Fruit fly (Drosophila melanogaster): ENCODE data around the gene Cyp6d5.

Gene Cyp6d5

DNA sequence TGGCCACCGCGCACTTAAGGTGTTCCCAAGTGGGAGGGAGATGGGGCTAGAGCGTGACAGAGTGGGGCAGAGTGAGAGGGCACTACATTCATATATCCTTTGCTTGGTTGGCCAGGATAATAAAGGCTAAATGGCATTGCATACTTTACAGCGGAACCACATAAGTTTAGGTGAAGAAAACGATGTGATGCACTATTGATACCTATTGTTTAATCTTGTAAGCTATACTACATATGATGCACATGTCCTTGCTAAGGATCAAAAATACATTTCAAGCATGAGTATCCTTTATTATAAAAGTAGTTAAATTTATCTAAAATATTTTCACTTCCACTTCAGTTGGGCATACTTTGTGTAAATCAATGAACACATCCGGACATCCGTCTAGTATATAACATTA lies 12.0 kb downstream of the Cyp6d5 start (continued):
- no peak for TF ChIP-seq cato (GFP tag; optimal IDR thresholded peaks at IDR 0.05; ENCODE audit: borderline replicate concordance)
- no peak for TF ChIP-seq Opbp (GFP tag; IDR thresholded peaks at IDR 0.05; ENCODE audit: partially characterized antibody)
- 0 out of 3 replicates have a peak, but pooled peaks have one; percentile 20 for TF ChIP-seq CG17361 (GFP tag; IDR thresholded peaks at IDR 0.05)
- TF ChIP-seq Nf-YC (tag; optimal IDR thresholded peaks at IDR 0.05): peak; percentile 26
- no peak for TF ChIP-seq CG10274 (GFP tag; optimal IDR thresholded peaks at IDR 0.05)
- TF ChIP-seq chm (GFP tag; IDR thresholded peaks at IDR 0.05): 0 out of 2 replicates have a peak, but pooled peaks have one; percentile 39
- peak; percentile 36 for TF ChIP-seq CG13424 (tag; optimal IDR thresholded peaks at IDR 0.05)
- peak; percentile 82 for TF ChIP-seq Med (GFP tag)
- no peak for TF ChIP-seq bowl (GFP tag; IDR thresholded peaks at IDR 0.05)
- no peak for TF ChIP-seq CG15696 (tag; optimal IDR thresholded peaks at IDR 0.05)
- TF ChIP-seq zfh1 (GFP tag; IDR thresholded peaks at IDR 0.05): peak; percentile 62; the same call in 2 of the 3 replicates
- TF ChIP-seq sens-2 (GFP tag; IDR thresholded peaks at IDR 0.05): no peak
- TF ChIP-seq prd (optimal IDR thresholded peaks at IDR 0.05): no peak
- peak; percentile 72; the same call in 2 of the 3 replicates for TF ChIP-seq prd (GFP tag; IDR thresholded peaks at IDR 0.05)
- TF ChIP-seq sna (GFP tag; IDR thresholded peaks at IDR 0.05; ENCODE audit: partially characterized antibody): no peak
- TF ChIP-seq bsh (GFP tag; optimal IDR thresholded peaks at IDR 0.05): peak in 1 of 2 experiments; percentile 26
- no peak for TF ChIP-seq CG8359 (GFP tag; optimal IDR thresholded peaks at IDR 0.05; ENCODE audit: borderline replicate concordance)
- peak; percentile 39 for TF ChIP-seq CoRest (tag; optimal IDR thresholded peaks at IDR 0.05)
- TF ChIP-seq gce (GFP tag; IDR thresholded peaks at IDR 0.05): no peak
- peak; percentile 51 for TF ChIP-seq CG12391 (tag; optimal IDR thresholded peaks at IDR 0.05)
- peak; percentile 51; the same call in 1 of the 2 replicates for TF ChIP-seq Rfx (GFP tag; IDR thresholded peaks at IDR 0.05)
- no peak for TF ChIP-seq Fer1 (GFP tag; optimal IDR thresholded peaks at IDR 0.05)
- TF ChIP-seq D (optimal IDR thresholded peaks at IDR 0.05): no peak
- TF ChIP-seq D (GFP tag; optimal IDR thresholded peaks at IDR 0.05): no peak
- TF ChIP-seq CG6689 (GFP tag; IDR thresholded peaks at IDR 0.05): peak; percentile 62
- peak; percentile 36 for TF ChIP-seq Hsf (GFP tag; optimal IDR thresholded peaks at IDR 0.05)
- TF ChIP-seq CG18262 (tag; optimal IDR thresholded peaks at IDR 0.05): peak; percentile 12
- TF ChIP-seq PHDP (tag; optimal IDR thresholded peaks at IDR 0.05): peak; percentile 28
- peak; percentile 81 for TF ChIP-seq sens (GFP tag)
- TF ChIP-seq Aef1 (GFP tag; IDR thresholded peaks at IDR 0.05): 0 out of 3 replicates have a peak, but pooled peaks have one; percentile 13
- TF ChIP-seq dysf (GFP tag; IDR thresholded peaks at IDR 0.05): peak; percentile 32; the same call in 1 of the 3 replicates
- TF ChIP-seq jigr1 (GFP tag; IDR thresholded peaks at IDR 0.05): no peak
- TF ChIP-seq Asciz (GFP tag; optimal IDR thresholded peaks at IDR 0.05): no peak
- peak; percentile 46 for TF ChIP-seq Sox102F (GFP tag; optimal IDR thresholded peaks at IDR 0.05)
- no peak for TF ChIP-seq CG15601 (tag; optimal IDR thresholded peaks at IDR 0.05)
- TF ChIP-seq gem (tag; optimal IDR thresholded peaks at IDR 0.05): peak; percentile 50
- no peak for TF ChIP-seq cwo (GFP tag; optimal IDR thresholded peaks at IDR 0.05)
- 0 out of 2 replicates have a peak, but pooled peaks have one; percentile 30 for TF ChIP-seq ap (GFP tag; IDR thresholded peaks at IDR 0.05)
- peak; percentile 0 for TF ChIP-seq CG12155 (GFP tag; optimal IDR thresholded peaks at IDR 0.05)
- TF ChIP-seq lmd (GFP tag; IDR thresholded peaks at IDR 0.05): peak; percentile 24; the same call in 1 of the 2 replicates
- peak; percentile 50 for TF ChIP-seq CG15269 (tag; optimal IDR thresholded peaks at IDR 0.05)
- TF ChIP-seq ac (GFP tag; optimal IDR thresholded peaks at IDR 0.05): peak; percentile 14
- peak; percentile 65 for TF ChIP-seq CG4404 (GFP tag; IDR thresholded peaks at IDR 0.05)
- TF ChIP-seq dmrt11E (tag; optimal IDR thresholded peaks at IDR 0.05): peak; percentile 56
- no peak for TF ChIP-seq CG7745 (tag; optimal IDR thresholded peaks at IDR 0.05)
- TF ChIP-seq Hr51 (GFP tag; optimal IDR thresholded peaks at IDR 0.05): peak in 1 of 2 experiments; percentile 42
- peak; percentile 13 for TF ChIP-seq Hr3 (GFP tag; optimal IDR thresholded peaks at IDR 0.05)
- peak; percentile 58 for TF ChIP-seq CG12769 (tag; optimal IDR thresholded peaks at IDR 0.05)
- no peak for TF ChIP-seq Drgx (GFP tag; IDR thresholded peaks at IDR 0.05)
- TF ChIP-seq Elba2 (GFP tag; optimal IDR thresholded peaks at IDR 0.05): peak; percentile 20

Measured in whole organism, embryonic.